Worm (Caenorhabditis elegans) whole organism, L1 larva: Measurements from ENCODE around the gene B0244.16.

Source experiments
- F16B12.6 ChIP-seq: fragments of 150-350 bp; optimal IDR thresholded peaks from 2 replicates; lab custom pipeline; 2014; ENCODE audit warnings: missing biosample characterization, missing genetic modification characterization
- ceh-82 ChIP-seq, 3 experiments: fragments of 150-350 bp in 1 of 3; sonication (generic microtip) in 2 of 3; optimal IDR thresholded peaks; 2 replicates each; lab custom pipeline; 2014 to 2017; ENCODE audit warnings: missing biosample characterization in 3 of 3, missing genetic modification characterization in 3 of 3
- ceh-88 ChIP-seq: fragments of 200-800 bp; sonication (Bioruptor generic); IDR thresholded peaks from 2 replicates; pipeline ENCODE4 v1.3.6; 2022; ENCODE audit warnings: missing genetic modification characterization, missing compliant biosample characterization
- egl-13 ChIP-seq: sonication (generic microtip); optimal IDR thresholded peaks from 2 replicates; lab custom pipeline; 2016; ENCODE audit warnings: missing genotype, missing genetic modification reagents, missing genetic modification characterization, missing compliant biosample characterization
- fkh-10 ChIP-seq: sonication (generic microtip); optimal IDR thresholded peaks from 2 replicates; lab custom pipeline; 2017; ENCODE audit warnings: missing biosample characterization, missing genetic modification reagents, missing genetic modification characterization
- isw-1 ChIP-seq: fragments of 200-800 bp; sonication (Bioruptor generic); IDR thresholded peaks from 2 replicates; pipeline ENCODE4 v1.3.6; 2022; ENCODE audit warnings: missing genetic modification characterization, missing compliant biosample characterization
- lin-13 ChIP-seq: fragments of 150-350 bp; optimal IDR thresholded peaks from 2 replicates; lab custom pipeline; 2014; ENCODE audit warnings: missing biosample characterization, missing genetic modification reagents, missing genetic modification characterization
- lsy-2 ChIP-seq, 2 experiments: fragments of 150-350 bp; optimal IDR thresholded peaks; 2 replicates each; lab custom pipeline; 2014; ENCODE audit warnings: missing biosample characterization in 2 of 2, missing genetic modification characterization in 2 of 2
- nhr-11 ChIP-seq: fragments of 150-350 bp; optimal IDR thresholded peaks from 2 replicates; lab custom pipeline; 2014; ENCODE audit warnings: missing biosample characterization, missing genetic modification characterization
- nhr-28 ChIP-seq: fragments of 150-350 bp; optimal IDR thresholded peaks from 2 replicates; lab custom pipeline; 2014; ENCODE audit warnings: missing biosample characterization, missing genetic modification characterization
- nhr-47 ChIP-seq: sonication (generic microtip); optimal IDR thresholded peaks from 2 replicates; lab custom pipeline; 2016; ENCODE audit warnings: mild to moderate bottlenecking, missing genetic modification characterization, moderate library complexity, missing compliant biosample characterization
- snpc-4 ChIP-seq: fragments of 150-350 bp; optimal IDR thresholded peaks from 2 replicates; lab custom pipeline; 2014; ENCODE audit warnings: missing biosample characterization, missing genetic modification characterization
- sox-4 ChIP-seq: sonication (generic microtip); optimal IDR thresholded peaks from 2 replicates; lab custom pipeline; 2016; ENCODE audit warnings: missing genetic modification characterization, missing compliant biosample characterization
- unc-86 ChIP-seq: sonication (generic microtip); optimal IDR thresholded peaks from 2 replicates; lab custom pipeline; 2016; ENCODE audit warnings: missing genetic modification characterization, missing compliant biosample characterization

DNA sequence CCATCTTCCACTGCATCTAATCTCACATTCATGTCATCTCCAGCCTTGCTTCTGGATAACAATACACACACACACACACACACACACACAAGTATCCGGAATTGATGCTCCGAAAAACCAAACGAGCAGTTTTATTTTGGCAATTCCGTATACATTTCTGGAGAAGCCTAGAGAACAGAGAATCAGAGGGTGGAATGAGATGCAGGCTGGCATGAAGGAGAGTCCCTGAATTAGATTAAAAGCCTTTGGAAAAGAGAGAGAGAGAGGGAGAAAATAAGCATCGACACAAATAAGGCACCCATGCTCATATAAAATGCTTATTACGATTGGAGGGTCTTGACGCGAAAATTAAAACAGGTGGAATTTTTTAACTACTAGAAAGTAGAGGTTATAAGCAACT, 20.0 kb downstream of the B0244.16 start:
- TF ChIP-seq nhr-47 (no peak), sox-4 (tag; lab: Kevin White, UChicago) (no peak), lin-13 (GFP tag; lab: Kevin White, UChicago) (no peak), snpc-4 (no peak), fkh-10 (GFP tag; lab: Kevin White, UChicago) (no peak), nhr-28 (tag; lab: Kevin White, UChicago) (no peak), nhr-11 (tag; lab: Kevin White, UChicago) (no peak), isw-1 (GFP tag; lab: Robert Waterston, UW) (no peak), ceh-82 (tag; optimal IDR thresholded peaks at IDR 0.05; lab: Kevin White, UChicago) (no peak), egl-13 (tag; lab: Kevin White, UChicago) (no peak), F16B12.6 (tag; lab: Kevin White, UChicago) (no peak), lsy-2 (tag; optimal IDR thresholded peaks at IDR 0.05; lab: Kevin White, UChicago) (no peak), ceh-88 (GFP tag; lab: Robert Waterston, UW) (no peak), unc-86 (tag; lab: Kevin White, UChicago) (no peak)
